Worm (Caenorhabditis elegans) whole organism, dauer: ENCODE measurements around the gene cyp-13A12.

Source experiments
- unc-62 ChIP-seq: sonication (generic microtip); optimal IDR thresholded peaks from 2 replicates; lab custom pipeline; 2017; ENCODE audit warnings: missing biosample characterization, missing genetic modification reagents, missing genetic modification characterization

The cyp-13A12 gene

ce11 chrIII:13062414-13062965 lies 38.1 kb downstream of the cyp-13A12 start:
- TF ChIP-seq unc-62 = no peak

DNA sequence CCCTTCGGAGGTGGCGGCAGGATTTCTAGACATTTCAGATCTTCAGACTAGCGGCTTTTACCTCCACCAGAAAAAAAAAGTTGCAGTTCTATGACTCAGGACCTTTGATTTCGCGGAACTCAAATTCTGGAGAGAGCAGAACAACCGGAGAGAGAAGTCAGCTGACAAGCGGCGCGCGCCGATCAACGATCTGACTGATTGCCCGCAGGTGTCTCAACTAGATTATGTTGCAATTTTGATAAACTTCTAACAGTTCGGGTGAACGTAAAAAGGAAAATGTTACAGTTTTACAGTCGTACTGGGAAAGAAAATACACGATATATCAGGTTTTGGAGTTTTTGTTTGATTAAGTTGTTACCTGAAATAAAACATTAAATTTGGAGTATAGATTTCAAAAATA lies 38.6 kb downstream of the cyp-13A12 start:
- no peak for TF ChIP-seq unc-62

ce11 chrIII:13064213-13065184 lies 40.2 kb downstream of the cyp-13A12 start:
- no peak for TF ChIP-seq unc-62

DNA sequence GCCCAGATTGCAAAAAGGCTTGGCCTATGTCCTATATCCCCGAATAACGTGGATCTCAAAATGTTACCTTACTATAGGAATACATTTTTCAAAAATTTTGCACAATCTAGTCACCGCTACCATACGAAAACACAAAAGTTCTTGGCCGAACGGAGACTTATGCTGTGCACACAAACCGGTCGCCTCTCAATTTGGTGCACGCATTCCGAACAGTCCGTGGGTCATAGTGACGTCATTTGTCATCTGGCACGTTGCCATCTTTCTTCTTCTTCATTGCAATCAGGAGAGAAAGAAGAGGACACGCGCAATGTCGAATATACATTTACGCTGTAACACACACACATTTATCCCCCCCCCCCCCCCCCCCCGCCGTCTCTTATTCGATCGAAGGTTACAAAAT lies 41.3 kb downstream of the cyp-13A12 start:
- no peak for TF ChIP-seq unc-62

DNA sequence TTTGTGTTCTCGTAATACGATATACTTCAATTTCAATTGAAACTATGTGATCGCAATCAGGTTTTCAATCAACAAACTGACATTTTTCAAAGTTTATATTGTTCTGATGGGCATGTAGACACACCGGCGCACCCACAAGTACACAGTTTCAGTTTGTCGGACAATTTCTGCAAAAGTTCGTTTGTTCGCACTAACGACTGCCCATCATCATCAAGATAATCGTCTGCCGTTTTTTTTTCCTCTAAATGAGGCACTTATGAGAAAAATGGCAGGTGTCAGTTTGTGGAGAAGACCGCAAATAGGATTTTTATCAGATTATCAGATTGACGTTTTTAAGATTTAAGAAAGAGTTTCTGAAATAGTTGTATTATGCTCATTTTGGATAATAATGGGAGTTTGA lies 42.5 kb downstream of the cyp-13A12 start:
- no peak for TF ChIP-seq unc-62

DNA sequence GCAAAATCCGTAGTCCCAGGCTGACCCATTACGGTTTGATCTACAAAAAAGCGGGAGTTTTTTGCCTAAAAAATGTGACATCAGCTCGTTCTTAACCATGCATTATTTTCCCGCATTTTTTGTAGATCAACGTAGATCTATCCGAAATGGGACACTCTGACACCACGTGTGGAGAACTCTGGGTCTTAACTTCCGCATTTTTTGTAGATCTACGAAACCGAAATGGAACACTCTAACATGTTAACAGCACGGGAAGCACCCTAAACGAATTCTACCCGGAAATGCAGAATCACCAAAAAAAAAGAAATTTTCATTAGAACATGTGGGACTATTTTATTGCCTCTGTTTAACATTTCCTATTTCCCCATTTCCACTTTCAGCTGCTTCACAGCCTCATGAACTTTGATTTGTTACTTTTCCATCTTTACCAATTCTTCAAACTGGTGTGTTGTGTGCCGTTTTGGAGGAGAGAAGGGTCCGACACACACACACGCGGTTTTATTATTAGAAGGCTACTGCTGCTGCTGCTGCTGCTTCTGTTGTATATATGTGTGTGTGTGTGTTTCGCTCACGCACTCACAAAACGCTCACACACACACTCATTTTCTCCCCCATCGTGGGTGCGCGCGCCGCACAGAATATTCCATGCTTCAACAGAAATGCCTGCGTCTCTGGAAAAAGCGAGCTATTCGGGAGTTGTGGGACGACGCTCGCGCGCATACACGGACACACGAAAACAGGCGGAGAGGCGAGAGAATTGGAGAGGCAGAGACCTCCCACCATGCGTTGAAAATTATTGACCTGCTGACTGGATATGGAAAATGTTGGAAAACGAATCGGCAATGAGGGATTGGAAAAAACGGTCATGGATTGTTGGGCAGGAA lies 43.8 kb downstream of the cyp-13A12 start:
- no peak for TF ChIP-seq unc-62

- no peak for TF ChIP-seq unc-62
Observed at ce11 chrIII:13069416-13069815, 45.1 kb downstream of the cyp-13A12 start.

DNA sequence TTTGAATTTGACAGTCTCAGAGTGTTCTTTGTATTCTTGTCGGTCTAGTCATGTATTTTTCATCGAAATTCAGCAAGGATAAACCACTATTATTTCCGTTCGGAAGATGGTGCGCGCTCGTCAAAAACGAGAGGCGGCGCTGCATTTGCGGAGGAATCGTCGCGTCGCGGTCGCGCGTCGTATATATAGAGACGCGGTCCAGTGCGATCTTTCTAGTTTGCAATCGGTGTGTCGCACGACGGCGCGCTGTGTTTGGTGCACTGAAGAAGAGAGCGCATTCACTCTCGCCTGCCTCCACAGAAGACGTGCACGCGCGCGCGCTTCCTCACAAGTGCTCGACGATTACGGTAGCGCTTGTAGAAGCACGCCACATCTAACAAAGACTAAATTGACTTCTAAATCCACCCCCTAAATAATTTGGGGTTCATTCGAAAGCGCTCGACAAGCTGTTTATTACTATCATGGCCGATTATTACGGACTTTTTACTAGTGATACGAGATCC lies 46.3 kb downstream of the cyp-13A12 start, which contains the start of gene Y39E4B.6:
Gene Y39E4B.6 (plus strand): TSS at position 209 of the 503 bp plus-strand sequence.
- no peak for TF ChIP-seq unc-62

DNA sequence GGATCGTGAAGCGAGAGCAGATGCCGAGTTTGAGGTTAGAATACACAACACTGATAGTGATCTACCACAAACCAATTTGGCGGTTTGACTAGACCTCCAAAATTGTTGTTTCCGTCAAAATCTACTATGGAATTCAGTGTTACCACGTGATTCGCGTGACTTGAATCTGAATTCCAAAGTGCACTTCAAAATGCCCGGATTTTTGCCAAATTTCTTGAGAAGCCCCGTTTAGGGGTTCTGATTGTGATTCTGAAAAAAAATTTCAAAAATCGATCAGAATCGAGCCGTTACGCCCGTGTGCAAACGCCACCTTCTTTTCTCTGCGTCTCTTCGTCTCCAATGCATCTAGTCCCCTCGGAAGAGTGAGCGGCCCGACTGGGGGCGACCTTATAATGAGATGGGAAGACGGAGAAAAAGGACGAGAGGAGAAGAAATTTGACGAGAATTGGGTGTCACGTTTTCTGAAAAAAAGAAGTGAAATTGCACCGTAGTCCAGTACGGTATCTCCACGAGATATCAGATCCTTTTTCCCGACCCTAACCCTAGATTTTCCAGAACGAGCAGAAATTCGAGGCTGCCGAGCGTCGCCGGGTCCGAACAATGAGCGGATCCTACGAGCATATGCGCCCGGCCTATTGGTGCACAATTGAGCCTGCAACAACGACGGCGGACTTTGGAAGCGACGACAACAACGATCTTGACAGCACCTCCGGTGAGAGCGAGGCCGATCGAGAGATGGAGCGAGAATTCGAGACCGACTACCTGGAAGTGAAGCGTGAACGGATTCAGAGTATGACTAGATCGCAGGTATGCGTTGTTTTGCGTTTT lies 47.3 kb downstream of the cyp-13A12 start:
- TF ChIP-seq unc-62 = no peak
